Fruit fly (Drosophila melanogaster) whole organism, pupa: ENCODE results near the gene SLIRP1.

ENCODE experiments used
- CG10348 ChIP-seq: fragments of 200-800 bp; sonication (Bioruptor generic); IDR thresholded peaks from 2 replicates; pipeline ENCODE4 v1.3.6; 2022; ENCODE audit warnings: missing biosample characterization, missing genetic modification characterization
- CG12605 ChIP-seq: fragments of 200-800 bp; sonication (Bioruptor generic); IDR thresholded peaks from 2 replicates; pipeline ENCODE4 v1.3.6; 2022; ENCODE audit warnings: missing biosample characterization, missing genetic modification characterization
- CG13204 ChIP-seq: fragments of 200-800 bp; sonication (Bioruptor generic); optimal IDR thresholded peaks from 2 replicates; lab custom pipeline; 2018; ENCODE audit warnings: missing biosample characterization, mild to moderate bottlenecking, missing genetic modification characterization, moderate library complexity
- CG14655 ChIP-seq: fragments of 200-800 bp; sonication (Bioruptor generic); optimal IDR thresholded peaks from 3 replicates; lab custom pipeline; 2017; ENCODE audit warnings: mild to moderate bottlenecking, missing biosample characterization, missing genetic modification reagents, missing genetic modification characterization
- CG15710 ChIP-seq: fragments of 200-800 bp; sonication (Bioruptor generic); optimal IDR thresholded peaks from 2 replicates; lab custom pipeline; 2018; ENCODE audit warnings: missing biosample characterization, mild to moderate bottlenecking, missing genetic modification characterization, moderate library complexity
- CG17806 ChIP-seq: fragments of 200-800 bp; sonication (Bioruptor generic); optimal IDR thresholded peaks from 2 replicates; lab custom pipeline; 2018; ENCODE audit warnings: missing biosample characterization, mild to moderate bottlenecking, missing genetic modification characterization, moderate library complexity
- CG32121 ChIP-seq: fragments of 200-800 bp; sonication (Bioruptor generic); IDR thresholded peaks from 2 replicates; pipeline ENCODE4 v1.3.6; 2022; ENCODE audit warnings: missing biosample characterization, missing genetic modification characterization
- CG34367 ChIP-seq: fragments of 200-800 bp; sonication (Bioruptor generic); optimal IDR thresholded peaks from 2 replicates; lab custom pipeline; 2018; ENCODE audit warnings: missing biosample characterization, mild to moderate bottlenecking, missing genetic modification characterization
- CG4496 ChIP-seq: fragments of 200-800 bp; sonication (Bioruptor generic); IDR thresholded peaks from 3 replicates; pipeline ENCODE4 v1.3.6; 2022; ENCODE audit warnings: missing biosample characterization, missing genetic modification characterization
- CG8159 ChIP-seq: fragments of 200-800 bp; sonication (Bioruptor generic); optimal IDR thresholded peaks from 3 replicates; lab custom pipeline; 2018; ENCODE audit warnings: missing biosample characterization, mild to moderate bottlenecking, missing genetic modification characterization, moderate library complexity
- CG8301 ChIP-seq: fragments of 200-800 bp; sonication (Bioruptor generic); optimal IDR thresholded peaks from 2 replicates; lab custom pipeline; 2018; ENCODE audit warnings: missing biosample characterization, mild to moderate bottlenecking, missing genetic modification characterization
- CG9948 ChIP-seq: fragments of 200-800 bp; sonication (Bioruptor generic); optimal IDR thresholded peaks from 2 replicates; lab custom pipeline; 2018; ENCODE audit warnings: missing biosample characterization, mild to moderate bottlenecking, missing genetic modification characterization, moderate library complexity
- D1 ChIP-seq: fragments of 200-800 bp; sonication (Bioruptor generic); optimal IDR thresholded peaks from 2 replicates; lab custom pipeline; 2018; ENCODE audit warnings: missing biosample characterization, mild to moderate bottlenecking, missing genetic modification characterization, moderate library complexity
- EcR ChIP-seq: fragments of 200-800 bp; sonication (Bioruptor generic); optimal IDR thresholded peaks from 3 replicates; lab custom pipeline; 2019; ENCODE audit warnings: missing biosample characterization, missing genetic modification characterization, mild to moderate bottlenecking, moderate library complexity, missing genetic modification reagents
- Ets98B ChIP-seq: fragments of 200-800 bp; sonication (Bioruptor generic); IDR thresholded peaks from 2 replicates; pipeline ENCODE4 v1.3.6; 2022; ENCODE audit warnings: missing biosample characterization, missing genetic modification characterization
- Pif1A ChIP-seq: fragments of 200-800 bp; sonication (Bioruptor generic); optimal IDR thresholded peaks from 3 replicates; lab custom pipeline; 2016; ENCODE audit warnings: missing biosample characterization, missing genetic modification characterization
- Pif1B ChIP-seq: fragments of 200-800 bp; sonication (Bioruptor generic); optimal IDR thresholded peaks from 3 replicates; lab custom pipeline; 2016; ENCODE audit warnings: missing biosample characterization, missing genetic modification characterization
- Snoo ChIP-seq: fragments of 200-800 bp; sonication (Bioruptor generic); optimal IDR thresholded peaks from 3 replicates; lab custom pipeline; 2017; ENCODE audit warnings: missing biosample characterization, mild to moderate bottlenecking, missing genetic modification characterization, inconsistent platforms
- fd96Ca ChIP-seq: fragments of 200-800 bp; sonication (Bioruptor generic); IDR thresholded peaks from 3 replicates; pipeline ENCODE4 v1.3.6; 2022; ENCODE audit warnings: missing biosample characterization, missing genetic modification characterization
- gl ChIP-seq: fragments of 200-800 bp; sonication (Bioruptor generic); optimal IDR thresholded peaks from 2 replicates; lab custom pipeline; 2018; ENCODE audit warnings: missing biosample characterization, mild to moderate bottlenecking, missing genetic modification characterization
- rn ChIP-seq: fragments of 200-800 bp; sonication (Bioruptor generic); IDR thresholded peaks from 2 replicates; pipeline ENCODE4 v1.3.6; 2022; ENCODE audit warnings: missing biosample characterization, missing genetic modification characterization

SLIRP1 gene

dm6 chrX:21319202-21319772, at the start of gene SLIRP1, which contains the start of gene anox:
Gene SLIRP1, minus strand, starts transcription at chrX:21319296.
Gene anox, minus strand, starts transcription at chrX:21319296.
- TF ChIP-seq CG14655 (GFP tag; lab: Kevin White, UChicago): peak; percentile 92
- TF ChIP-seq D1 (tag; lab: Kevin White, UChicago): peak; percentile 87
- peak; percentile 55 for TF ChIP-seq Ets98B
- peak; percentile 82 for TF ChIP-seq Pif1A
- TF ChIP-seq fd96Ca (GFP tag; lab: Robert Waterston, UW): no peak
- TF ChIP-seq Snoo (tag; lab: Kevin White, UChicago): peak; percentile 88
- peak; percentile 91 for TF ChIP-seq CG15710 (tag; lab: Kevin White, UChicago)
- 0 out of 2 replicates have a peak, but pooled peaks have one; percentile 26 for TF ChIP-seq rn (GFP tag; lab: Robert Waterston, UW)
- TF ChIP-seq CG10348: no peak
- TF ChIP-seq Pif1B: peak; percentile 67
- peak; percentile 89 for TF ChIP-seq CG8301 (tag; lab: Kevin White, UChicago)
- peak; percentile 32; the same call in 1 of the 2 replicates for TF ChIP-seq CG12605 (GFP tag; lab: Robert Waterston, UW)
- peak; percentile 70 for TF ChIP-seq gl (tag; lab: Kevin White, UChicago)
- TF ChIP-seq CG34367 (tag; lab: Kevin White, UChicago): peak; percentile 86
- peak; percentile 83 for TF ChIP-seq CG17806 (tag; lab: Kevin White, UChicago)
- no peak for TF ChIP-seq CG13204 (GFP tag; lab: Kevin White, UChicago)
- peak; percentile 81 for TF ChIP-seq CG4496
- peak; percentile 90 for TF ChIP-seq CG9948 (tag; lab: Kevin White, UChicago)
- peak; percentile 12 for TF ChIP-seq EcR (GFP tag; lab: Kevin White, UChicago)
- TF ChIP-seq CG8159 (tag; lab: Kevin White, UChicago): peak; percentile 93
- peak; percentile 75 for TF ChIP-seq CG32121 (GFP tag; lab: Robert Waterston, UW)

- TF ChIP-seq CG4496 (peak; percentile 81; the same call in 2 of the 3 replicates), Ets98B (peak; percentile 46; the same call in 1 of the 2 replicates), CG13204 (GFP tag; lab: Kevin White, UChicago) (peak; percentile 16), D1 (tag; lab: Kevin White, UChicago) (no peak), EcR (GFP tag; lab: Kevin White, UChicago) (peak; percentile 88), CG14655 (GFP tag; lab: Kevin White, UChicago) (no peak), fd96Ca (GFP tag; lab: Robert Waterston, UW) (peak; percentile 73; the same call in 2 of the 3 replicates), Pif1A (no peak), CG12605 (GFP tag; lab: Robert Waterston, UW) (peak; percentile 65), CG8159 (tag; lab: Kevin White, UChicago) (no peak), CG15710 (tag; lab: Kevin White, UChicago) (no peak), CG10348 (no peak), Pif1B (no peak)
Observed at dm6 chrX:21368410-21368918, 49.4 kb upstream of the SLIRP1 start.

dm6 chrX:21367363-21368072, 48.4 kb upstream of the SLIRP1 start:
- peak; percentile 99 for TF ChIP-seq CG8301 (tag; lab: Kevin White, UChicago)
- TF ChIP-seq CG15710 (tag; lab: Kevin White, UChicago): peak; percentile 99
- peak; percentile 98 for TF ChIP-seq Pif1A
- TF ChIP-seq CG9948 (tag; lab: Kevin White, UChicago): peak; percentile 98
- TF ChIP-seq Snoo (tag; lab: Kevin White, UChicago): peak; percentile 99
- TF ChIP-seq CG4496: peak; percentile 98
- TF ChIP-seq gl (tag; lab: Kevin White, UChicago): peak; percentile 96
- TF ChIP-seq D1 (tag; lab: Kevin White, UChicago): peak; percentile 92
- peak; percentile 99 for TF ChIP-seq CG8159 (tag; lab: Kevin White, UChicago)
- peak; percentile 93 for TF ChIP-seq rn (GFP tag; lab: Robert Waterston, UW)
- peak; percentile 99 for TF ChIP-seq CG14655 (GFP tag; lab: Kevin White, UChicago)
- TF ChIP-seq CG12605 (GFP tag; lab: Robert Waterston, UW): peak; percentile 91
- peak; percentile 98 for TF ChIP-seq fd96Ca (GFP tag; lab: Robert Waterston, UW)
- peak; percentile 98 for TF ChIP-seq CG32121 (GFP tag; lab: Robert Waterston, UW)
- TF ChIP-seq CG10348: peak; percentile 92
- TF ChIP-seq CG17806 (tag; lab: Kevin White, UChicago): peak; percentile 97
- TF ChIP-seq CG13204 (GFP tag; lab: Kevin White, UChicago): peak; percentile 95
- TF ChIP-seq EcR (GFP tag; lab: Kevin White, UChicago): peak; percentile 39
- TF ChIP-seq Ets98B: peak; percentile 96
- peak; percentile 98 for TF ChIP-seq CG34367 (tag; lab: Kevin White, UChicago)
- peak; percentile 98 for TF ChIP-seq Pif1B

dm6 chrX:21366311-21366990, 47.4 kb upstream of the SLIRP1 start:
- TF ChIP-seq CG8301 (tag; lab: Kevin White, UChicago) (peak; percentile 84), Ets98B (peak; percentile 77), EcR (GFP tag; lab: Kevin White, UChicago) (peak; percentile 28), CG4496 (peak; percentile 86), CG10348 (0 out of 2 replicates have a peak, but pooled peaks have one; percentile 50), D1 (tag; lab: Kevin White, UChicago) (no peak), fd96Ca (GFP tag; lab: Robert Waterston, UW) (peak; percentile 80), CG32121 (GFP tag; lab: Robert Waterston, UW) (peak; percentile 92), rn (GFP tag; lab: Robert Waterston, UW) (no peak), Snoo (tag; lab: Kevin White, UChicago) (peak; percentile 78), Pif1B (peak; percentile 68), CG8159 (tag; lab: Kevin White, UChicago) (peak; percentile 85), gl (tag; lab: Kevin White, UChicago) (peak; percentile 20), CG15710 (tag; lab: Kevin White, UChicago) (peak; percentile 79), CG9948 (tag; lab: Kevin White, UChicago) (peak; percentile 69), CG13204 (GFP tag; lab: Kevin White, UChicago) (peak; percentile 48), CG34367 (tag; lab: Kevin White, UChicago) (peak; percentile 61), CG12605 (GFP tag; lab: Robert Waterston, UW) (peak; percentile 57), CG17806 (tag; lab: Kevin White, UChicago) (peak; percentile 66), CG14655 (GFP tag; lab: Kevin White, UChicago) (no peak), Pif1A (no peak)
